Worm (Caenorhabditis elegans) whole organism, late embryonic: Measurements from ENCODE around the gene F13D11.3.

Experiments
- ceh-45 ChIP-seq: fragments of 200-800 bp; sonication (Bioruptor generic); IDR thresholded peaks from 2 replicates; pipeline ENCODE4 v1.3.6; 2022; ENCODE audit warnings: missing genetic modification reagents, missing genetic modification characterization, missing compliant biosample characterization
- ceh-6 ChIP-seq: fragments of 200-800 bp; sonication (Bioruptor generic); optimal IDR thresholded peaks from 2 replicates; lab custom pipeline; 2018; ENCODE audit warnings: mild to moderate bottlenecking, missing genetic modification characterization, missing compliant biosample characterization
- dmd-4 ChIP-seq: sonication (generic microtip); optimal IDR thresholded peaks from 2 replicates; lab custom pipeline; 2016; ENCODE audit warnings: borderline replicate concordance, missing genetic modification characterization, missing compliant biosample characterization
- eyg-1 ChIP-seq: sonication (generic microtip); optimal IDR thresholded peaks from 2 replicates; lab custom pipeline; 2016; ENCODE audit warnings: missing genotype, missing genetic modification characterization, missing compliant biosample characterization
- gmeb-2 ChIP-seq: sonication (generic microtip); optimal IDR thresholded peaks from 2 replicates; lab custom pipeline; 2016; ENCODE audit warnings: missing genetic modification characterization, inconsistent platforms, missing compliant biosample characterization
- hlh-30 ChIP-seq: sonication (generic microtip); optimal IDR thresholded peaks from 2 replicates; lab custom pipeline; 2017; ENCODE audit warnings: antibody characterized with exemption, missing genetic modification characterization, missing compliant biosample characterization; ENCODE audit not compliant: insufficient read depth
- pat-9 ChIP-seq: fragments of 200-800 bp; sonication (Bioruptor generic); optimal IDR thresholded peaks from 2 replicates; lab custom pipeline; 2018; ENCODE audit warnings: mild to moderate bottlenecking, missing genetic modification characterization, moderate library complexity, missing compliant biosample characterization
- pax-1 ChIP-seq: fragments of 150-350 bp; optimal IDR thresholded peaks from 2 replicates; lab custom pipeline; 2014; ENCODE audit warnings: missing biosample characterization, missing genetic modification characterization
- pha-4 ChIP-seq: fragments of 150-350 bp; optimal IDR thresholded peaks from 2 replicates; lab custom pipeline; 2018; ENCODE audit warnings: missing biosample characterization, missing genetic modification reagents, missing genetic modification characterization
- pqm-1 ChIP-seq: sonication (generic microtip); optimal IDR thresholded peaks from 2 replicates; lab custom pipeline; 2016; ENCODE audit warnings: missing genetic modification characterization, missing compliant biosample characterization
- tbx-2 ChIP-seq: sonication (generic microtip); optimal IDR thresholded peaks from 2 replicates; lab custom pipeline; 2016; ENCODE audit warnings: missing genetic modification characterization, missing compliant biosample characterization

- TF ChIP-seq dmd-4 (tag; lab: Kevin White, UChicago) (peak; percentile 46), tbx-2 (tag; lab: Kevin White, UChicago) (no peak), ceh-6 (GFP tag; lab: Kevin White, UChicago) (no peak), eyg-1 (tag; lab: Kevin White, UChicago) (no peak), ceh-45 (no peak), pat-9 (no peak), hlh-30 (tag; lab: Kevin White, UChicago) (no peak), gmeb-2 (tag; lab: Kevin White, UChicago) (no peak), pha-4 (tag; lab: Kevin White, UChicago) (no peak), pqm-1 (tag; lab: Kevin White, UChicago) (no peak), pax-1 (tag; lab: Kevin White, UChicago) (no peak)
Measured at ce11 chrX:5819702-5820470, 14.2 kb upstream of the F13D11.3 start.
